Worm (Caenorhabditis elegans): ENCODE data around the gene perm-3.
A peak's percentile ranks its signal among the peaks of the same experiment; 100 is the strongest.

DNA sequence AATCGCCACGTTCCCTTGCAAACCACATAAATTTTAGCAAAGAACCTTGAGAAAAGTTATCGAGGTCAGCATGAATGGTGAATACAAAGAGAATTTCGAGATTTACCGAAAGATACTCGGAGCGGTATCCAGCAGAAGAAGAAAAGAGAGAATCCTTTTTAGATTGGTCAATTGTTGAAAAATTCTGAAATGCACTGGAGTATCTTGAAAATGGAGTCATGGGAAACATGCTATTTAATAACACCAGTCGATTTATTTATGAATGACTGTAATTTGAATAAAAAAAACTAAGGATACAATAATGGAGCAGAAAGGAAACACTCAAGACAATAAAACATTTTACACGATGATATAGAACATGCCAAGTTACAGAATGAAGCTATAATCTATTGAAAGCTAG lies 4.7 kb downstream of the perm-3 start:
- TF ChIP-seq fos-1 (tag; optimal IDR thresholded peaks at IDR 0.05) (no peak), snpc-4 (tag; optimal IDR thresholded peaks at IDR 0.05) (no peak), nhr-84 (tag; optimal IDR thresholded peaks at IDR 0.05) (no peak), nhr-85 (tag) (peak; percentile 47), mdl-1 (tag; optimal IDR thresholded peaks at IDR 0.05) (no peak), nhr-11 (tag; optimal IDR thresholded peaks at IDR 0.05) (no peak), skn-1 (tag; optimal IDR thresholded peaks at IDR 0.05) (no peak), nhr-28 (tag; optimal IDR thresholded peaks at IDR 0.05) (no peak)

Measured in whole organism, L1 larva.